Fruit fly (Drosophila melanogaster): ENCODE data around the gene Ype.

The Ype gene

dm6 chrX:13337454-13337853, 49.8 kb downstream of the Ype start, which contains the start of gene RpS15Aa (continued):
- TF ChIP-seq slp2 (GFP tag; optimal IDR thresholded peaks at IDR 0.05) (peak; percentile 77), tin (GFP tag; optimal IDR thresholded peaks at IDR 0.05) (peak; percentile 39), CG6254 (GFP tag; optimal IDR thresholded peaks at IDR 0.05) (peak; percentile 47), chn (GFP tag; optimal IDR thresholded peaks at IDR 0.05) (peak; percentile 46), Hsf (GFP tag; optimal IDR thresholded peaks at IDR 0.05) (peak; percentile 74), bigmax (GFP tag; optimal IDR thresholded peaks at IDR 0.05) (peak; percentile 38), CG9437 (GFP tag; optimal IDR thresholded peaks at IDR 0.05) (peak; percentile 43), Spps (tag; optimal IDR thresholded peaks at IDR 0.05) (peak; percentile 23), Sry-β (GFP tag; optimal IDR thresholded peaks at IDR 0.05) (peak; percentile 11), CG6654 (GFP tag; optimal IDR thresholded peaks at IDR 0.05) (peak; percentile 44), zfh1 (GFP tag; IDR thresholded peaks at IDR 0.05) (peak; percentile 88), CG13624 (GFP tag; optimal IDR thresholded peaks at IDR 0.05) (peak; percentile 70), stc (GFP tag; IDR thresholded peaks at IDR 0.05) (peak; percentile 68), CG11093 (GFP tag; IDR thresholded peaks at IDR 0.05) (0 out of 3 replicates have a peak, but pooled peaks have one; percentile 23), insv (GFP tag; optimal IDR thresholded peaks at IDR 0.05) (peak in 1 of 2 experiments; percentile 55), Awh (GFP tag; IDR thresholded peaks at IDR 0.05) (peak; percentile 62), CoRest (tag; optimal IDR thresholded peaks at IDR 0.05) (peak; percentile 48), vfl (GFP tag; optimal IDR thresholded peaks at IDR 0.05) (no peak), CG10565 (GFP tag; optimal IDR thresholded peaks at IDR 0.05) (peak; percentile 14), sob (GFP tag; IDR thresholded peaks at IDR 0.05) (peak; percentile 83), Hey (tag; optimal IDR thresholded peaks at IDR 0.05) (peak; percentile 69), CG4424 (GFP tag; optimal IDR thresholded peaks at IDR 0.05) (peak; percentile 73), B-H1 (GFP tag; IDR thresholded peaks at IDR 0.05) (peak; percentile 41; the same call in 2 of the 3 replicates), da (GFP tag; optimal IDR thresholded peaks at IDR 0.05) (peak; percentile 36), CG13296 (GFP tag; optimal IDR thresholded peaks at IDR 0.05) (peak; percentile 79), CG8924 (tag; optimal IDR thresholded peaks at IDR 0.05) (peak; percentile 48), Sox102F (GFP tag; optimal IDR thresholded peaks at IDR 0.05) (no peak), bowl (GFP tag; IDR thresholded peaks at IDR 0.05) (0 out of 2 replicates have a peak, but pooled peaks have one; percentile 44), Elba2 (GFP tag; optimal IDR thresholded peaks at IDR 0.05) (no peak), E2f2 (GFP tag; IDR thresholded peaks at IDR 0.05) (peak; percentile 33), CG33213 (GFP tag; optimal IDR thresholded peaks at IDR 0.05) (peak; percentile 90), ranshi (GFP tag; IDR thresholded peaks at IDR 0.05) (peak; percentile 81), CG17568 (GFP tag; optimal IDR thresholded peaks at IDR 0.05) (peak; percentile 83), grn (GFP tag; optimal IDR thresholded peaks at IDR 0.05) (peak; percentile 34), peb (GFP tag; IDR thresholded peaks at IDR 0.05) (no peak), gsb (GFP tag; IDR thresholded peaks at IDR 0.05) (peak; percentile 47; the same call in 1 of the 2 replicates), Trl (optimal IDR thresholded peaks at IDR 0.05) (no peak), Trl (GFP tag; optimal IDR thresholded peaks at IDR 0.05) (peak; percentile 88), CG18599 (GFP tag; optimal IDR thresholded peaks at IDR 0.05) (peak; percentile 65), YL-1 (GFP tag; optimal IDR thresholded peaks at IDR 0.05) (peak; percentile 82), CG12769 (tag; optimal IDR thresholded peaks at IDR 0.05) (peak; percentile 54), Jarid2 (GFP tag; optimal IDR thresholded peaks at IDR 0.05) (peak; percentile 56), CG1647 (GFP tag; optimal IDR thresholded peaks at IDR 0.05) (peak; percentile 62), CG8388 (GFP tag; optimal IDR thresholded peaks at IDR 0.05) (peak; percentile 41), az2 (GFP tag; optimal IDR thresholded peaks at IDR 0.05) (peak; percentile 33), nau (GFP tag; optimal IDR thresholded peaks at IDR 0.05) (peak; percentile 69), ato (GFP tag; IDR thresholded peaks at IDR 0.05; ENCODE audit: partially characterized antibody) (peak; percentile 43; the same call in 1 of the 2 replicates), CG43689 (GFP tag; IDR thresholded peaks at IDR 0.05) (no peak; the same call in none of the 2 replicates), usp (GFP tag; optimal IDR thresholded peaks at IDR 0.05) (no peak), CG6765 (GFP tag; optimal IDR thresholded peaks at IDR 0.05) (peak; percentile 86), yki (optimal IDR thresholded peaks at IDR 0.05) (peak; percentile 1), Doc2 (GFP tag; IDR thresholded peaks at IDR 0.05) (no peak)
